Fruit fly (Drosophila melanogaster) whole organism, wandering third instar larva: ENCODE data around the gene hiw.

Experiments
- Abd-B ChIP-seq: fragments of >200 bp; optimal IDR thresholded peaks from 2 replicates; lab custom pipeline; 2017; ENCODE audit warnings: missing biosample characterization, missing genetic modification characterization
- CG32264 ChIP-seq: fragments of 200-800 bp; sonication (Bioruptor generic); optimal IDR thresholded peaks from 2 replicates; lab custom pipeline; 2016; ENCODE audit warnings: missing biosample characterization, missing genetic modification characterization
- CG9705 ChIP-seq: fragments of 200-800 bp; sonication (Bioruptor generic); optimal IDR thresholded peaks from 2 replicates; lab custom pipeline; 2018; ENCODE audit warnings: missing biosample characterization, mild to moderate bottlenecking, missing genetic modification characterization
- CrebA ChIP-seq: fragments of 200-800 bp; sonication (Bioruptor generic); optimal IDR thresholded peaks from 2 replicates; lab custom pipeline; 2016; ENCODE audit warnings: missing biosample characterization, mild to moderate bottlenecking, missing genetic modification characterization, borderline replicate concordance
- Dfd ChIP-seq: fragments of >200 bp; optimal IDR thresholded peaks from 2 replicates; lab custom pipeline; 2017; ENCODE audit warnings: missing biosample characterization, missing genetic modification characterization
- Dif ChIP-seq: fragments of 200-275, 200-300 bp; sonication (Bioruptor generic); optimal IDR thresholded peaks from 2 replicates; lab custom pipeline; 2018; ENCODE audit warnings: missing biosample characterization, missing genetic modification characterization; ENCODE audit not compliant: partially characterized antibody
- GATAd ChIP-seq: sonication (Bioruptor generic); optimal IDR thresholded peaks from 2 replicates; lab custom pipeline; 2016; ENCODE audit warnings: missing biosample characterization, missing genetic modification characterization
- HLH106 ChIP-seq: fragments of 200-800 bp; optimal IDR thresholded peaks from 3 replicates; lab custom pipeline; 2019; ENCODE audit warnings: missing biosample characterization, mild to moderate bottlenecking, missing genetic modification characterization, moderate library complexity
- Hnf4 ChIP-seq: fragments of 200-800 bp; sonication (Bioruptor generic); optimal IDR thresholded peaks from 2 replicates; lab custom pipeline; 2016; ENCODE audit warnings: missing biosample characterization, mild to moderate bottlenecking, missing genetic modification characterization
- Hr78 ChIP-seq: fragments of >200 bp; optimal IDR thresholded peaks from 2 replicates; lab custom pipeline; 2017; ENCODE audit warnings: missing biosample characterization, missing genetic modification characterization
- Hr83 ChIP-seq: fragments of 200-300 bp; sonication (Bioruptor generic); optimal IDR thresholded peaks from 2 replicates; lab custom pipeline; 2016; ENCODE audit warnings: missing biosample characterization, mild to moderate bottlenecking, missing genetic modification characterization, moderate library complexity; ENCODE audit not compliant: poor library complexity, severe bottlenecking
- Jra ChIP-seq: sonication (Bioruptor generic); optimal IDR thresholded peaks from 2 replicates; lab custom pipeline; 2016; ENCODE audit warnings: missing biosample characterization, missing genetic modification characterization
- Mio ChIP-seq: sonication (Bioruptor generic); optimal IDR thresholded peaks from 2 replicates; lab custom pipeline; 2016; ENCODE audit warnings: missing biosample characterization, missing genetic modification characterization
- Myc ChIP-seq: fragments of >200 bp; optimal IDR thresholded peaks from 2 replicates; lab custom pipeline; 2017
- N ChIP-seq: fragments of >200 bp; optimal IDR thresholded peaks from 2 replicates; lab custom pipeline; 2018; ENCODE audit warnings: missing biosample characterization, missing external identifiers, missing genetic modification characterization
- OdsH ChIP-seq: fragments of 200-800 bp; sonication (Bioruptor generic); optimal IDR thresholded peaks from 2 replicates; lab custom pipeline; 2016; ENCODE audit warnings: missing biosample characterization, mild to moderate bottlenecking, missing genetic modification characterization
- Rel ChIP-seq, 2 experiments: fragments of 200-800 bp; sonication (Bioruptor generic) in 1 of 2; optimal IDR thresholded peaks; 2 replicates in 1 of 2; 3 replicates in 1 of 2; lab custom pipeline; 2016 to 2019; ENCODE audit warnings: mild to moderate bottlenecking in 2 of 2, missing biosample characterization in 2 of 2, missing genetic modification characterization in 2 of 2, moderate library complexity in 1 of 2
- Sp1 ChIP-seq: fragments of 200-800 bp; sonication (Bioruptor generic); optimal IDR thresholded peaks from 3 replicates; lab custom pipeline; 2019; ENCODE audit warnings: missing biosample characterization, mild to moderate bottlenecking, missing genetic modification characterization, moderate library complexity
- Vsx2 ChIP-seq: fragments of 200-300, 225-300 bp; sonication (Bioruptor generic); optimal IDR thresholded peaks from 2 replicates; lab custom pipeline; 2018; ENCODE audit warnings: missing biosample characterization, missing genetic modification characterization; ENCODE audit not compliant: partially characterized antibody
- br ChIP-seq: fragments of 200-800 bp; sonication (Bioruptor generic); optimal IDR thresholded peaks from 2 replicates; lab custom pipeline; 2016; ENCODE audit warnings: missing biosample characterization, missing genetic modification characterization
- brk ChIP-seq: fragments of 200-800 bp; sonication (Bioruptor generic); optimal IDR thresholded peaks from 2 replicates; lab custom pipeline; 2016; ENCODE audit warnings: missing biosample characterization, mild to moderate bottlenecking, missing genetic modification characterization
- dl ChIP-seq, 2 experiments: fragments of 175-275, 200-275 bp in 1 of 2; fragments of 200-275 bp in 1 of 2; sonication (Bioruptor generic); optimal IDR thresholded peaks; lab custom pipeline; 2018; ENCODE audit warnings: mild to moderate bottlenecking in 2 of 2, missing biosample characterization in 2 of 2, missing genetic modification characterization in 2 of 2, moderate library complexity in 2 of 2; ENCODE audit not compliant: partially characterized antibody in 2 of 2, insufficient read depth in 1 of 2
- dmrt93B ChIP-seq: fragments of 200-800 bp; sonication (Bioruptor generic); optimal IDR thresholded peaks from 2 replicates; lab custom pipeline; 2018; ENCODE audit warnings: missing biosample characterization, mild to moderate bottlenecking, missing genetic modification characterization
- dsf ChIP-seq: sonication (Bioruptor generic); optimal IDR thresholded peaks from 2 replicates; lab custom pipeline; 2016; ENCODE audit warnings: missing biosample characterization, missing genetic modification characterization, borderline replicate concordance
- ey ChIP-seq: fragments of 200-800 bp; sonication (Bioruptor generic); optimal IDR thresholded peaks from 2 replicates; lab custom pipeline; 2016; ENCODE audit warnings: missing biosample characterization, missing genetic modification characterization
- foxo ChIP-seq, 2 experiments: fragments of 200-800 bp; sonication (Bioruptor generic); optimal IDR thresholded peaks; 2 replicates in 1 of 2; 3 replicates in 1 of 2; lab custom pipeline; 2016 to 2017; ENCODE audit warnings: missing biosample characterization in 2 of 2, missing genetic modification characterization in 2 of 2
- fru ChIP-seq: fragments of 200-800 bp; sonication (Bioruptor generic); optimal IDR thresholded peaks from 3 replicates; lab custom pipeline; 2016; ENCODE audit warnings: missing biosample characterization, mild to moderate bottlenecking, missing genetic modification characterization
- h ChIP-seq: fragments of 200-800 bp; sonication (Bioruptor generic); optimal IDR thresholded peaks from 3 replicates; lab custom pipeline; 2016; ENCODE audit warnings: missing biosample characterization, mild to moderate bottlenecking, missing genetic modification characterization
- jim ChIP-seq: fragments of 175-275, 200-325 bp; sonication (Bioruptor generic); optimal IDR thresholded peaks from 2 replicates; lab custom pipeline; 2016; ENCODE audit warnings: missing biosample characterization, mild to moderate bottlenecking, missing genetic modification characterization
- lola ChIP-seq: fragments of >200 bp; optimal IDR thresholded peaks from 2 replicates; lab custom pipeline; 2017; ENCODE audit warnings: missing biosample characterization, missing genetic modification characterization
- pan ChIP-seq: fragments of >200 bp; optimal IDR thresholded peaks from 2 replicates; lab custom pipeline; 2017
- psq ChIP-seq: fragments of 200-800 bp; sonication (Bioruptor generic); optimal IDR thresholded peaks from 3 replicates; lab custom pipeline; 2017; ENCODE audit warnings: missing biosample characterization, mild to moderate bottlenecking, missing genetic modification characterization, moderate library complexity
- rgr ChIP-seq: fragments of 200-800 bp; sonication (Bioruptor generic); optimal IDR thresholded peaks from 3 replicates; lab custom pipeline; 2016; ENCODE audit warnings: missing biosample characterization, mild to moderate bottlenecking, missing genetic modification characterization
- sage ChIP-seq: fragments of 200-800 bp; sonication (Bioruptor generic); optimal IDR thresholded peaks from 2 replicates; lab custom pipeline; 2016; ENCODE audit warnings: missing biosample characterization, mild to moderate bottlenecking, missing genetic modification characterization
- sv ChIP-seq: fragments of 200-800 bp; sonication (Bioruptor generic); optimal IDR thresholded peaks from 3 replicates; lab custom pipeline; 2016; ENCODE audit warnings: missing biosample characterization, missing genetic modification characterization
- tai ChIP-seq: sonication (Bioruptor generic); optimal IDR thresholded peaks from 2 replicates; lab custom pipeline; 2016; ENCODE audit warnings: missing biosample characterization, missing genetic modification characterization
- usp ChIP-seq: fragments of >200 bp; optimal IDR thresholded peaks from 2 replicates; lab custom pipeline; 2017; ENCODE audit warnings: missing biosample characterization, missing genetic modification characterization
- woc ChIP-seq: sonication (Bioruptor generic); optimal IDR thresholded peaks from 2 replicates; lab custom pipeline; 2016; ENCODE audit warnings: missing biosample characterization, mild to moderate bottlenecking, missing genetic modification characterization

The hiw gene

dm6 chrX:15063404-15064062, at the start of gene hiw, which contains the start of gene ND-B18:
Gene hiw, minus strand, starts transcription at chrX:15063429.
Gene ND-B18, plus strand, starts transcription at chrX:15063733.
- TF ChIP-seq psq (GFP tag; lab: Kevin White, UChicago) (no peak), CrebA (GFP tag; lab: Kevin White, UChicago) (no peak), Hr78 (no peak), usp (GFP tag; lab: Kevin White, UChicago) (no peak), GATAd (GFP tag; lab: Kevin White, UChicago) (no peak), Dif (GFP tag; lab: Kevin White, UChicago) (no peak), Hr83 (no peak), CG32264 (no peak), Mio (GFP tag; lab: Kevin White, UChicago) (no peak), Vsx2 (GFP tag; lab: Kevin White, UChicago) (no peak), Jra (GFP tag; lab: Kevin White, UChicago) (no peak), rgr (GFP tag; lab: Kevin White, UChicago) (peak; percentile 43), br (GFP tag; lab: Kevin White, UChicago) (peak; percentile 9), CG9705 (GFP tag; lab: Kevin White, UChicago) (no peak), dsf (GFP tag; lab: Kevin White, UChicago) (no peak), OdsH (no peak), Hnf4 (no peak), jim (GFP tag; lab: Kevin White, UChicago) (no peak), woc (no peak), dmrt93B (no peak), HLH106 (tag; lab: Kevin White, UChicago) (peak; percentile 16), dl (GFP tag; optimal IDR thresholded peaks at IDR 0.05; lab: Kevin White, UChicago; ENCODE audit: insufficient read depth in 1 of 2, partially characterized antibody in 2 of 2) (no peak), Rel (GFP tag; optimal IDR thresholded peaks at IDR 0.05; lab: Kevin White, UChicago) (no peak), Rel (tag; optimal IDR thresholded peaks at IDR 0.05; lab: Kevin White, UChicago) (peak; percentile 24), lola (GFP tag; lab: Kevin White, UChicago) (no peak), Dfd (no peak), brk (GFP tag; lab: Kevin White, UChicago) (no peak), foxo (GFP tag; optimal IDR thresholded peaks at IDR 0.05; lab: Kevin White, UChicago) (peak in 1 of 2 experiments; percentile 51), Sp1 (GFP tag; lab: Kevin White, UChicago) (peak; percentile 16), pan (no peak), sage (GFP tag; lab: Kevin White, UChicago) (no peak), h (GFP tag; lab: Kevin White, UChicago) (peak; percentile 47), Abd-B (GFP tag; lab: Kevin White, UChicago) (no peak), tai (no peak), ey (GFP tag; lab: Kevin White, UChicago) (peak; percentile 14), N (GFP tag; lab: Kevin White, UChicago) (no peak), Myc (lab: Kevin White, UChicago) (peak; percentile 23), fru (GFP tag; lab: Kevin White, UChicago) (peak; percentile 25), sv (GFP tag; lab: Kevin White, UChicago) (no peak)

DNA sequence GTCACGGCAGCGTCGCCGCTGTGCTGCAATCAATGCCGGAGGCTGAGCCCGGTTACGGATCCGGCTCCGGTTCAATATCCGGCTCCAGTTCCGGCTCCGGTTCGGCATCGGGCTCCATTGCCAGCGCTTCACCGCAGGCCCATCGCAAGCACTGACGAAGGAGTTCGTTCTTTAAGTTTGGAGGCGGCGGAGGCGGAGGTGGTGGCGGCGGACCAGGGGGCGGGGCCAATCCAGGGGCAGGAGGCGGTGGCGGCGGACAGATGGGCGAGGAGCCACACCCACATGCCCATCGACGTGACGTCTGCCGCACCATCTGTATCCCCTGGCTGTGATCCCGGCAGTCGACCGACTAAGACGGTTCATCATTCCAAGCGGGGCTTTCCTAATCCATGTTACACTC, 48.7 kb upstream of the hiw start:
- TF ChIP-seq dmrt93B (no peak), Dfd (peak; percentile 98), ey (GFP tag; lab: Kevin White, UChicago) (no peak)

dm6 chrX:15095942-15096341, 32.7 kb upstream of the hiw start, which contains the start of gene CG9072:
Gene CG9072, minus strand, starts transcription at chrX:15096042.
- TF ChIP-seq CG32264 (no peak), brk (GFP tag; lab: Kevin White, UChicago) (no peak), Mio (GFP tag; lab: Kevin White, UChicago) (no peak), Hr78 (no peak), Abd-B (GFP tag; lab: Kevin White, UChicago) (no peak), Dfd (no peak), CG9705 (GFP tag; lab: Kevin White, UChicago) (no peak), HLH106 (tag; lab: Kevin White, UChicago) (no peak), fru (GFP tag; lab: Kevin White, UChicago) (no peak), psq (GFP tag; lab: Kevin White, UChicago) (no peak), CrebA (GFP tag; lab: Kevin White, UChicago) (no peak), woc (no peak), Rel (GFP tag; optimal IDR thresholded peaks at IDR 0.05; lab: Kevin White, UChicago) (no peak), Rel (tag; optimal IDR thresholded peaks at IDR 0.05; lab: Kevin White, UChicago) (no peak)
